Worm (Caenorhabditis elegans) whole organism, midembryonic: ENCODE data around the gene rpn-1.

Experiments used
- T22C8.4 ChIP-seq: fragments of 200-800 bp; sonication (Bioruptor generic); IDR thresholded peaks from 2 replicates; pipeline ENCODE4 v1.3.6; 2022; ENCODE audit warnings: missing genetic modification characterization, missing compliant biosample characterization
- cog-1 ChIP-seq: sonication (generic microtip); optimal IDR thresholded peaks from 2 replicates; lab custom pipeline; 2016; ENCODE audit warnings: missing genetic modification characterization, missing compliant biosample characterization
- flt-1 ChIP-seq: fragments of 200-800 bp; sonication (Bioruptor generic); IDR thresholded peaks from 2 replicates; pipeline ENCODE4 v1.3.6; 2022; ENCODE audit warnings: missing genetic modification characterization, missing compliant biosample characterization
- med-1 ChIP-seq: sonication (generic microtip); optimal IDR thresholded peaks from 2 replicates; lab custom pipeline; 2017; ENCODE audit warnings: missing genetic modification characterization, mild to moderate bottlenecking, missing compliant biosample characterization, antibody characterized with exemption, missing genetic modification reagents; ENCODE audit not compliant: insufficient read depth
- ref-1 ChIP-seq: fragments of 200-800 bp; sonication (Bioruptor generic); conservative IDR thresholded peaks from 2 replicates; pipeline ENCODE4 v1.3.6; 2022; ENCODE audit warnings: missing genetic modification reagents, missing genetic modification characterization, missing compliant biosample characterization
- ztf-23 ChIP-seq: fragments of 200-800 bp; sonication (Bioruptor generic); IDR thresholded peaks from 2 replicates; pipeline ENCODE4 v1.3.6; 2022; ENCODE audit warnings: missing genetic modification reagents, missing genetic modification characterization, missing compliant biosample characterization

ce11 chrIV:6912851-6913588 lies 3.3 kb upstream of the rpn-1 start, which contains the start of gene T22D1.3:
- TF ChIP-seq flt-1 (GFP tag; lab: Robert Waterston, UW), result no peak
- no peak for TF ChIP-seq cog-1 (tag; lab: Kevin White, UChicago)
- TF ChIP-seq T22C8.4, result no peak
- TF ChIP-seq ztf-23 (GFP tag; lab: Robert Waterston, UW), result no peak
- no peak for TF ChIP-seq med-1 (GFP tag; lab: Kevin White, UChicago)
- no peak for TF ChIP-seq ref-1
